Worm (Caenorhabditis elegans) whole organism, L4 larva: ENCODE data around the gene ZK353.10.

Experiments used
- R02D3.7 ChIP-seq: fragments of 150-350 bp; sonication (generic microtip); optimal IDR thresholded peaks from 3 replicates; lab custom pipeline; 2014; ENCODE audit warnings: missing biosample characterization, missing genetic modification characterization
- T20F7.1 ChIP-seq: fragments of 200-800 bp; sonication (Bioruptor generic); optimal IDR thresholded peaks from 2 replicates; lab custom pipeline; 2018; ENCODE audit warnings: mild to moderate bottlenecking, missing genetic modification characterization, missing compliant biosample characterization
- T26A8.4 ChIP-seq: fragments of 200-800 bp; sonication (Bioruptor generic); IDR thresholded peaks from 2 replicates; pipeline ENCODE4 v1.3.6; 2022; ENCODE audit warnings: missing genetic modification characterization, missing compliant biosample characterization
- aha-1 ChIP-seq: fragments of 150-350 bp; peaks from one replicate; lab custom pipeline; 2014; ENCODE audit warnings: missing biosample characterization, missing genetic modification characterization
- ceh-28 ChIP-seq: fragments of 150-350 bp; optimal IDR thresholded peaks from 2 replicates; lab custom pipeline; 2014; ENCODE audit warnings: missing biosample characterization, missing genetic modification reagents, missing genetic modification characterization
- ceh-62 ChIP-seq: sonication (generic microtip); optimal IDR thresholded peaks from 2 replicates; lab custom pipeline; 2017; ENCODE audit warnings: missing biosample characterization, missing genetic modification characterization
- ces-1 ChIP-seq: fragments of 150-350 bp; sonication (generic microtip); optimal IDR thresholded peaks from 4 replicates; lab custom pipeline; 2014; ENCODE audit warnings: missing biosample characterization, missing genetic modification reagents, missing genetic modification characterization
- cey-2 ChIP-seq: sonication (generic microtip); optimal IDR thresholded peaks from 3 replicates; lab custom pipeline; 2017; ENCODE audit warnings: missing genetic modification characterization, mild to moderate bottlenecking, missing compliant biosample characterization, antibody characterized with exemption, borderline replicate concordance; ENCODE audit not compliant: insufficient read depth
- daf-12 ChIP-seq: fragments of 150-350 bp; optimal IDR thresholded peaks from 2 replicates; lab custom pipeline; 2014; ENCODE audit warnings: missing biosample characterization, missing genetic modification reagents, missing genetic modification characterization
- daf-16 ChIP-seq, 3 experiments: sonication (generic microtip); optimal IDR thresholded peaks; 2 replicates each; lab custom pipeline; 2016 to 2017; ENCODE audit warnings: missing genetic modification characterization in 3 of 3, missing genetic modification reagents in 3 of 3, mild to moderate bottlenecking in 2 of 3, missing compliant biosample characterization in 2 of 3, missing biosample characterization in 1 of 3, moderate library complexity in 1 of 3
- dmd-6 ChIP-seq: fragments of 200-800 bp; sonication (Bioruptor generic); IDR thresholded peaks from 2 replicates; pipeline ENCODE4 v1.3.6; 2022; ENCODE audit warnings: missing genetic modification reagents, missing genetic modification characterization, missing compliant biosample characterization
- dpl-1 ChIP-seq: fragments of 150-350 bp; optimal IDR thresholded peaks from 2 replicates; lab custom pipeline; 2014; ENCODE audit warnings: missing biosample characterization, missing genetic modification reagents, missing genetic modification characterization
- dve-1 ChIP-seq: sonication (generic microtip); optimal IDR thresholded peaks from 2 replicates; lab custom pipeline; 2017; ENCODE audit warnings: antibody characterized with exemption, mild to moderate bottlenecking, missing genetic modification characterization, missing compliant biosample characterization; ENCODE audit not compliant: insufficient read depth
- fkh-10 ChIP-seq: fragments of 150-350 bp; optimal IDR thresholded peaks from 2 replicates; lab custom pipeline; 2014; ENCODE audit warnings: missing biosample characterization, missing genetic modification reagents, missing genetic modification characterization
- fos-1 ChIP-seq: fragments of 150-350 bp; optimal IDR thresholded peaks from 2 replicates; lab custom pipeline; 2014; ENCODE audit warnings: missing biosample characterization, missing genetic modification characterization
- hmg-1.1 ChIP-seq: fragments of 200-800 bp; sonication (Bioruptor generic); IDR thresholded peaks from 2 replicates; pipeline ENCODE4 v1.3.6; 2022; ENCODE audit warnings: missing genetic modification reagents, missing genetic modification characterization, missing compliant biosample characterization
- jun-1 ChIP-seq: fragments of 150-350 bp; optimal IDR thresholded peaks from 2 replicates; lab custom pipeline; 2014; ENCODE audit warnings: missing biosample characterization, missing genetic modification reagents, missing genetic modification characterization
- lin-29 ChIP-seq: fragments of 200-800 bp; sonication (Bioruptor generic); IDR thresholded peaks from 2 replicates; pipeline ENCODE4 v1.3.6; 2022; ENCODE audit warnings: missing genetic modification reagents, missing genetic modification characterization, missing compliant biosample characterization
- lin-38 ChIP-seq: fragments of 200-800 bp; sonication (Bioruptor generic); IDR thresholded peaks from 2 replicates; pipeline ENCODE4 v1.3.6; 2022; ENCODE audit warnings: missing genetic modification reagents, missing genetic modification characterization, missing compliant biosample characterization
- lin-39 ChIP-seq: fragments of 150-350 bp; optimal IDR thresholded peaks from 2 replicates; lab custom pipeline; 2014; ENCODE audit warnings: missing biosample characterization, missing genetic modification reagents, missing genetic modification characterization
- lir-3 ChIP-seq: sonication (generic microtip); optimal IDR thresholded peaks from 2 replicates; lab custom pipeline; 2016; ENCODE audit warnings: mild to moderate bottlenecking, missing genetic modification characterization, missing compliant biosample characterization
- lsy-2 ChIP-seq, 2 experiments: fragments of 150-350 bp in 1 of 2; sonication (generic microtip) in 1 of 2; optimal IDR thresholded peaks; 2 replicates each; lab custom pipeline; 2014 to 2017; ENCODE audit warnings: missing biosample characterization in 2 of 2, missing genetic modification characterization in 2 of 2
- mdl-1 ChIP-seq, 2 experiments: fragments of 150-350 bp in 1 of 2; sonication (generic microtip) in 1 of 2; optimal IDR thresholded peaks; 2 replicates each; lab custom pipeline; 2014 to 2017; ENCODE audit warnings: missing biosample characterization in 2 of 2, missing genetic modification characterization in 2 of 2
- mes-2 ChIP-seq: sonication (generic microtip); optimal IDR thresholded peaks from 2 replicates; lab custom pipeline; 2016; ENCODE audit warnings: missing genotype, mild to moderate bottlenecking, missing genetic modification characterization, missing compliant biosample characterization; ENCODE audit not compliant: poor library complexity, severe bottlenecking
- mxl-3 ChIP-seq: fragments of 200-800 bp; sonication (Bioruptor generic); optimal IDR thresholded peaks from 2 replicates; lab custom pipeline; 2018; ENCODE audit warnings: mild to moderate bottlenecking, missing genetic modification characterization, missing compliant biosample characterization
- nhr-11 ChIP-seq: fragments of 150-350 bp; optimal IDR thresholded peaks from 2 replicates; lab custom pipeline; 2014; ENCODE audit warnings: missing biosample characterization, missing genetic modification characterization
- nhr-25 ChIP-seq: sonication (generic microtip); optimal IDR thresholded peaks from 2 replicates; lab custom pipeline; 2017; ENCODE audit warnings: missing genetic modification characterization, mild to moderate bottlenecking, missing compliant biosample characterization, antibody characterized with exemption, moderate library complexity, borderline replicate concordance; ENCODE audit not compliant: insufficient read depth
- nhr-28 ChIP-seq: fragments of 150-350 bp; optimal IDR thresholded peaks from 2 replicates; lab custom pipeline; 2014; ENCODE audit warnings: missing biosample characterization, missing genetic modification characterization
- nhr-42 ChIP-seq: fragments of 200-800 bp; sonication (Bioruptor generic); IDR thresholded peaks from 2 replicates; pipeline ENCODE4 v1.3.6; 2022; ENCODE audit warnings: missing genetic modification characterization, missing compliant biosample characterization
- nhr-77 ChIP-seq: fragments of 150-350 bp; optimal IDR thresholded peaks from 2 replicates; lab custom pipeline; 2014; ENCODE audit warnings: missing biosample characterization, missing genetic modification characterization
- pha-4 ChIP-seq, 2 experiments: fragments of 150-350 bp in 1 of 2; fragments of 200-800 bp in 1 of 2; sonication (Bioruptor generic) in 1 of 2; IDR thresholded peaks in 1 of 2; optimal IDR thresholded peaks in 1 of 2; 2 replicates each; pipeline versions ENCODE4 v1.3.6 to Lab custom; 2014 to 2022; ENCODE audit warnings: missing genetic modification characterization in 2 of 2, missing genetic modification reagents in 2 of 2, missing biosample characterization in 1 of 2, missing compliant biosample characterization in 1 of 2
- php-3 ChIP-seq: fragments of 200-800 bp; sonication (Bioruptor generic); IDR thresholded peaks from 2 replicates; pipeline ENCODE4 v1.3.6; 2022; ENCODE audit warnings: missing genetic modification reagents, missing genetic modification characterization, missing compliant biosample characterization
- rbr-2 ChIP-seq: sonication (generic microtip); optimal IDR thresholded peaks from 2 replicates; lab custom pipeline; 2016; ENCODE audit warnings: missing genotype, missing genetic modification characterization, missing compliant biosample characterization
- snpc-1.2 ChIP-seq: fragments of 200-800 bp; sonication (Bioruptor generic); IDR thresholded peaks from 2 replicates; pipeline ENCODE4 v1.3.6; 2022; ENCODE audit warnings: missing genetic modification reagents, missing genetic modification characterization, missing compliant biosample characterization
- spr-1 ChIP-seq: sonication (generic microtip); optimal IDR thresholded peaks from 2 replicates; lab custom pipeline; 2016; ENCODE audit warnings: mild to moderate bottlenecking, missing genetic modification characterization, missing compliant biosample characterization
- spr-3 ChIP-seq: fragments of 200-800 bp; sonication (Bioruptor generic); optimal IDR thresholded peaks from 2 replicates; lab custom pipeline; 2018; ENCODE audit warnings: mild to moderate bottlenecking, missing genetic modification characterization, missing compliant biosample characterization
- tra-1 ChIP-seq: fragments of 200-800 bp; sonication (Bioruptor generic); IDR thresholded peaks from 2 replicates; pipeline ENCODE4 v1.3.6; 2022; ENCODE audit warnings: missing genetic modification reagents, missing genetic modification characterization, missing compliant biosample characterization
- unc-39 ChIP-seq: sonication (generic microtip); optimal IDR thresholded peaks from 2 replicates; lab custom pipeline; 2017; ENCODE audit warnings: missing biosample characterization, missing genetic modification characterization
- unc-62 ChIP-seq, 3 experiments: fragments of 150-350 bp in 1 of 3; sonication (generic microtip); optimal IDR thresholded peaks in 2 of 3; peaks in 1 of 3; 1 replicate in 1 of 3; 2 replicates in 2 of 3; lab custom pipeline; 2014 to 2017; ENCODE audit warnings: missing biosample characterization in 3 of 3, missing genetic modification characterization in 3 of 3, missing genetic modification reagents in 3 of 3, missing genotype in 1 of 3
- zip-11 ChIP-seq: fragments of 200-800 bp; sonication (Bioruptor generic); IDR thresholded peaks from 2 replicates; pipeline ENCODE4 v1.3.6; 2022; ENCODE audit warnings: missing genetic modification characterization, missing compliant biosample characterization
- ztf-11 ChIP-seq: fragments of 150-350 bp; optimal IDR thresholded peaks from 2 replicates; lab custom pipeline; 2014; ENCODE audit warnings: missing biosample characterization, missing genetic modification characterization
- ztf-7 ChIP-seq: fragments of 150-350 bp; optimal IDR thresholded peaks from 2 replicates; lab custom pipeline; 2014; ENCODE audit warnings: missing biosample characterization, missing genetic modification characterization

Gene ZK353.10

DNA sequence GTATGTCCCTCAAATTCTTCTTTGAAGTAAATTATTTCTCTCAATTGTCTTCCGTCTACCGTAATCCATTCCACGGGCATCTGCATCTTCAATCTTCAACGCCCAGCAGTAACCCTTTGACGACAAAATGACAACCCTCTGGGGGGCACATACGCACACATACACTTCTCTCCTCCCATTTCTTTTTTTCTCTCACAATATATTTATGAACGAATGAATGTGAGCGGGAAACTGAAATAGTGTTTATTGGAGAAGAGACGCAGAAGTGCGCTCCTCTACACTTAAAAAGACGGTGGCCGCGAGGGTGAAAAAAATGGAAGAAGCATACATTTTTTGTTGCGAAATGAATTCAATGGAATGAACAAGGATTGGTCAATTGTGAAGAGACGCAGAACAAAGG is 17.8 kb upstream of the ZK353.10 start (continued):
- TF ChIP-seq mes-2 (tag; lab: Kevin White, UChicago) (peak; percentile 74), daf-16 (GFP tag; optimal IDR thresholded peaks at IDR 0.05; lab: Kevin White, UChicago) (no peak), daf-16 (tag; optimal IDR thresholded peaks at IDR 0.05; lab: Kevin White, UChicago) (peak; percentile 84), zip-11 (GFP tag; lab: Robert Waterston, UW) (no peak), nhr-25 (tag; lab: Kevin White, UChicago) (peak; percentile 1), snpc-1.2 (GFP tag; lab: Robert Waterston, UW) (no peak), nhr-42 (no peak), hmg-1.1 (peak; percentile 81), ceh-28 (no peak), fkh-10 (peak; percentile 2), rbr-2 (tag; lab: Kevin White, UChicago) (peak; percentile 80), spr-3 (GFP tag; lab: Kevin White, UChicago) (no peak), unc-39 (no peak), fos-1 (tag; lab: Kevin White, UChicago) (no peak), pha-4 (GFP tag; IDR thresholded peaks at IDR 0.05; lab: Robert Waterston, UW) (peak; percentile 65), pha-4 (tag; optimal IDR thresholded peaks at IDR 0.05; lab: Kevin White, UChicago) (peak; percentile 94), nhr-11 (tag; lab: Kevin White, UChicago) (no peak), mxl-3 (GFP tag; lab: Kevin White, UChicago) (peak; percentile 85), unc-62 (GFP tag; optimal IDR thresholded peaks at IDR 0.05 in 1 of 2; lab: Kevin White, UChicago) (peak in 1 of 2 experiments; percentile 96), unc-62 (tag; optimal IDR thresholded peaks at IDR 0.05; lab: Kevin White, UChicago) (no peak), ces-1 (GFP tag; lab: Kevin White, UChicago) (no peak), lin-29 (GFP tag; lab: Robert Waterston, UW) (no peak), T26A8.4 (GFP tag; lab: Robert Waterston, UW) (peak; percentile 25; the same call in 1 of the 2 replicates), ztf-11 (tag; lab: Kevin White, UChicago) (no peak), nhr-28 (peak; percentile 80), spr-1 (peak; percentile 39), daf-12 (tag; lab: Kevin White, UChicago) (no peak), jun-1 (tag; lab: Kevin White, UChicago) (no peak), dpl-1 (GFP tag; lab: Kevin White, UChicago) (peak; percentile 62), lin-39 (no peak), lin-38 (GFP tag; lab: Robert Waterston, UW) (peak; percentile 43), tra-1 (GFP tag; lab: Robert Waterston, UW) (no peak), ztf-7 (tag; lab: Kevin White, UChicago) (peak; percentile 42), T20F7.1 (peak; percentile 81), mdl-1 (tag; optimal IDR thresholded peaks at IDR 0.05; lab: Kevin White, UChicago) (peak in 1 of 2 experiments; percentile 68), ceh-62 (tag; lab: Kevin White, UChicago) (no peak), dve-1 (peak; percentile 94), lsy-2 (tag; optimal IDR thresholded peaks at IDR 0.05; lab: Kevin White, UChicago) (peak; percentile 66 to 95), nhr-77 (peak; percentile 43), lir-3 (tag; lab: Kevin White, UChicago) (no peak), R02D3.7 (tag; lab: Kevin White, UChicago) (no peak), php-3 (GFP tag; lab: Robert Waterston, UW) (0 out of 2 replicates have a peak, but pooled peaks have one; percentile 22)

DNA sequence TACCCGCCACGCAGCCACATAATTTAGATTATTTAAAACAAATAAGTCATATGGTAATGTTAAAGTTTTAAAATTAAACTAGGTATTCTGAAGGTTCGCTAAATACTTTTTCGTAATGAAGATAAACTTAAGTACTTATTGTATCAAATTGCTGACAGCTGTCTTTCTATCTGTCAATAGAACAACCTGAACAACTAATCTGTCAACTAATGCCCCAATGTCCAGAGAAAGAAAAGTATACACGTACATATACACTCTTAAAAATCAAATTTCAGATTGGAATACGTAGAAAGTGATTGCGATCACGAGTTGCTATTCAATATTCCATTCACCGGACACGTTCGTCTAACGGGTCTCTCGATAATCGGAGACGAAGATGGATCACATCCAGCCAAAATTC is 16.5 kb upstream of the ZK353.10 start:
- TF ChIP-seq dmd-6 (GFP tag; lab: Robert Waterston, UW) = peak; percentile 44; the same call in 1 of the 2 replicates
- TF ChIP-seq lsy-2 (tag; optimal IDR thresholded peaks at IDR 0.05; lab: Kevin White, UChicago) = no peak
- no peak for TF ChIP-seq cey-2 (tag; lab: Kevin White, UChicago)
- TF ChIP-seq unc-62 (GFP tag; optimal IDR thresholded peaks at IDR 0.05 in 1 of 2; lab: Kevin White, UChicago) = peak in 1 of 2 experiments; percentile 69
- no peak for TF ChIP-seq unc-62 (tag; optimal IDR thresholded peaks at IDR 0.05; lab: Kevin White, UChicago)
- peak; percentile 53 for TF ChIP-seq aha-1 (tag; lab: Kevin White, UChicago)
